Fruit fly (Drosophila melanogaster): Measurements from ENCODE around the gene CG3104.

DNA sequence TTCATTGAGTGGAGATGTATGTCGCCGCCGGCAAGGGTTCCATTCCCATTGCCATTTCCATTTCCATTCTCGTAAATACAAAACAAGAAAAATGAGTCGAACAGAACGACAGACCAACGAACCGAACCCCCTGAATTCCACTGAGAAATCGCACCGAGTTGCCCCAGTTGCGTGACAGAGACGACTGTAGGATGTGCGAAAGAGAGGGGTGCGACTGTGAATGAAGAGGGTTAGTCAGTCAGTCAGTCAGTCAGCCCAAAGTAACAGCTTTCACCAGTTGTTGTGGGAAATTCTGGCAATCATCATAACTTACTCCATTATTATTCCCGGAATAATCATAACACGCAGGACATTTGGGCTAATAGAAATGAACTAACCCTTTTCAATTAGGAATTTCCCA, 42.7 kb upstream of the CG3104 start:
- no peak for TF ChIP-seq CG8478 (optimal IDR thresholded peaks at IDR 0.05)
- no peak for TF ChIP-seq pan (optimal IDR thresholded peaks at IDR 0.05)
- TF ChIP-seq Dll (optimal IDR thresholded peaks at IDR 0.05), result no peak
- TF ChIP-seq psq (optimal IDR thresholded peaks at IDR 0.05), result no peak

Data from whole organism.